Worm (Caenorhabditis elegans): ENCODE data around the gene srh-173.
A peak's percentile ranks its signal among the peaks of the same experiment; 100 is the strongest.

srh-173 gene

DNA sequence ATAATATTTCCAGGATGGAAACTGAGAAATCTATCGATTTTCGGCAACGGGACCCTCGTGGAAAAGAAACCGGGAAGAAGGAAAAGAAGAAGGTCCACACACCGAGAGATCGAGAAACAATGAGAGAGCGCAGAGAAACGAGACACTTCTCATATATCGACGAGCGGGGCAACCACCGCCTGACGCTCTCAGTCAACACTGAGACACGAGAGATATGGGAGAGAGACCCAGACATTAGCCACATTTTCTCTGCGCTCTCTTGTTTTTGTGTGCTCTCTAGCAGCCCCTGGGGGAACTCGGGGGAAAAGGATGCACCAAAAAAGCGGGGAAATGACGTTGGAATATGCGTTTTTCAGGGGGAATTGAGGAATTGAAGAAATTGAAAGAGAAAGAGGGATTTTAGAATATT is 32.6 kb downstream of the srh-173 start:
- no peak for TF ChIP-seq K02D7.2 (tag; optimal IDR thresholded peaks at IDR 0.05)
- no peak for TF ChIP-seq fkh-6 (tag; optimal IDR thresholded peaks at IDR 0.05)
- no peak for TF ChIP-seq ahr-1 (tag; optimal IDR thresholded peaks at IDR 0.05)
- no peak for TF ChIP-seq ttx-3 (tag; optimal IDR thresholded peaks at IDR 0.05)
- TF ChIP-seq nhr-11 (tag; optimal IDR thresholded peaks at IDR 0.05), result no peak
- TF ChIP-seq odd-2 (tag; optimal IDR thresholded peaks at IDR 0.05), result no peak
- TF ChIP-seq ceh-2 (tag; optimal IDR thresholded peaks at IDR 0.05), result no peak
- peak; percentile 33 for TF ChIP-seq ceh-14 (tag; optimal IDR thresholded peaks at IDR 0.05)
- TF ChIP-seq ceh-45 (GFP tag; IDR thresholded peaks at IDR 0.05), result no peak
- no peak for TF ChIP-seq unc-3 (GFP tag; conservative IDR thresholded peaks at IDR 0.05)
- TF ChIP-seq unc-3 (tag; optimal IDR thresholded peaks at IDR 0.05), result no peak
- TF ChIP-seq ceh-9 (tag; optimal IDR thresholded peaks at IDR 0.05), result no peak
- TF ChIP-seq unc-42 (tag; optimal IDR thresholded peaks at IDR 0.05), result peak; percentile 65
- no peak for TF ChIP-seq sox-4 (tag; optimal IDR thresholded peaks at IDR 0.05)
- no peak for TF ChIP-seq elt-2 (tag; optimal IDR thresholded peaks at IDR 0.05)
- no peak for TF ChIP-seq nhr-232 (tag; optimal IDR thresholded peaks at IDR 0.05)
- TF ChIP-seq K09A11.1 (tag; optimal IDR thresholded peaks at IDR 0.05; ENCODE audit: insufficient read depth), result no peak
- TF ChIP-seq ceh-22 (tag; optimal IDR thresholded peaks at IDR 0.05), result no peak
- TF ChIP-seq gmeb-2 (tag; optimal IDR thresholded peaks at IDR 0.05), result no peak
- TF ChIP-seq F13H6.1 (tag; optimal IDR thresholded peaks at IDR 0.05), result no peak
- no peak for TF ChIP-seq ceh-19 (GFP tag; optimal IDR thresholded peaks at IDR 0.05)
- no peak for TF ChIP-seq pax-1 (tag; optimal IDR thresholded peaks at IDR 0.05)
- no peak for TF ChIP-seq unc-86 (tag; optimal IDR thresholded peaks at IDR 0.05)
- no peak for TF ChIP-seq pat-9 (tag; optimal IDR thresholded peaks at IDR 0.05)
- TF ChIP-seq tbx-7 (tag; optimal IDR thresholded peaks at IDR 0.05), result no peak
- TF ChIP-seq hlh-8 (tag; optimal IDR thresholded peaks at IDR 0.05), result no peak
- peak; percentile 67 for TF ChIP-seq tbx-2 (tag; optimal IDR thresholded peaks at IDR 0.05)
- TF ChIP-seq pag-3 (tag; optimal IDR thresholded peaks at IDR 0.05; ENCODE audit: borderline replicate concordance), result no peak
- TF ChIP-seq fax-1 (tag; optimal IDR thresholded peaks at IDR 0.05), result no peak
- no peak for TF ChIP-seq hlh-15 (tag; optimal IDR thresholded peaks at IDR 0.05)
- TF ChIP-seq hlh-6 (tag; optimal IDR thresholded peaks at IDR 0.05), result no peak
- TF ChIP-seq mec-3 (tag; optimal IDR thresholded peaks at IDR 0.05; ENCODE audit: borderline replicate concordance), result no peak
- no peak for TF ChIP-seq ceh-24 (tag; optimal IDR thresholded peaks at IDR 0.05)
- no peak for TF ChIP-seq T23F11.4 (GFP tag; optimal IDR thresholded peaks at IDR 0.05)
- TF ChIP-seq zip-5 (tag; optimal IDR thresholded peaks at IDR 0.05), result no peak
- no peak for TF ChIP-seq lin-11 (tag; optimal IDR thresholded peaks at IDR 0.05)
- no peak for TF ChIP-seq madf-2 (tag; optimal IDR thresholded peaks at IDR 0.05)
- no peak for TF ChIP-seq Y22D7AL.16 (tag; optimal IDR thresholded peaks at IDR 0.05)
- no peak for TF ChIP-seq pqm-1 (tag; optimal IDR thresholded peaks at IDR 0.05)
- no peak for TF ChIP-seq rnt-1 (tag; optimal IDR thresholded peaks at IDR 0.05)
- no peak for TF ChIP-seq npax-4 (tag; optimal IDR thresholded peaks at IDR 0.05)
- TF ChIP-seq ceh-34 (tag; optimal IDR thresholded peaks at IDR 0.05), result peak; percentile 91
- no peak for TF ChIP-seq eyg-1 (tag; optimal IDR thresholded peaks at IDR 0.05)
- TF ChIP-seq fkh-10 (GFP tag; optimal IDR thresholded peaks at IDR 0.05), result no peak
- no peak for TF ChIP-seq C38D4.7 (GFP tag; optimal IDR thresholded peaks at IDR 0.05)
- no peak for TF ChIP-seq dve-1 (tag; optimal IDR thresholded peaks at IDR 0.05)
- no peak for TF ChIP-seq ama-1 (optimal IDR thresholded peaks at IDR 0.05)
- no peak for TF ChIP-seq lim-6 (tag; optimal IDR thresholded peaks at IDR 0.05)
- no peak for TF ChIP-seq hlh-13 (GFP tag; optimal IDR thresholded peaks at IDR 0.05)
- no peak for TF ChIP-seq C08G9.2 (tag; optimal IDR thresholded peaks at IDR 0.05)
- peak; percentile 94 for TF ChIP-seq hlh-30 (tag; optimal IDR thresholded peaks at IDR 0.05; ENCODE audit: insufficient read depth)
- TF ChIP-seq dmd-4 (tag; optimal IDR thresholded peaks at IDR 0.05; ENCODE audit: borderline replicate concordance), result peak; percentile 29
- TF ChIP-seq unc-55 (GFP tag; optimal IDR thresholded peaks at IDR 0.05), result peak; percentile 73
- TF ChIP-seq sdc-2 (tag; optimal IDR thresholded peaks at IDR 0.05), result peak; percentile 41
- TF ChIP-seq pha-2 (tag; optimal IDR thresholded peaks at IDR 0.05), result no peak
